Fruit fly (Drosophila melanogaster): ENCODE measurements around the gene CG32982.

The CG32982 gene

dm6 chr2L:9205133-9205615 lies 79.6 kb downstream of the CG32982 start (continued):
- TF ChIP-seq bab2 (GFP tag; optimal IDR thresholded peaks at IDR 0.05): no peak
- peak; percentile 49 for TF ChIP-seq Jarid2 (GFP tag; optimal IDR thresholded peaks at IDR 0.05)
- no peak for TF ChIP-seq wor (GFP tag; IDR thresholded peaks at IDR 0.05)
- no peak for TF ChIP-seq CG8359 (GFP tag; optimal IDR thresholded peaks at IDR 0.05; ENCODE audit: borderline replicate concordance)
- TF ChIP-seq CG4282 (GFP tag; optimal IDR thresholded peaks at IDR 0.05): no peak
- no peak for TF ChIP-seq ac (GFP tag; optimal IDR thresholded peaks at IDR 0.05)
- TF ChIP-seq vfl (GFP tag; optimal IDR thresholded peaks at IDR 0.05): no peak
- TF ChIP-seq CG2202 (tag; optimal IDR thresholded peaks at IDR 0.05): no peak
- peak; percentile 29 for TF ChIP-seq Deaf1 (tag; optimal IDR thresholded peaks at IDR 0.05)
- TF ChIP-seq CG10209 (GFP tag; optimal IDR thresholded peaks at IDR 0.05): no peak
- TF ChIP-seq chn (GFP tag; optimal IDR thresholded peaks at IDR 0.05): no peak
- TF ChIP-seq sqz (GFP tag; optimal IDR thresholded peaks at IDR 0.05): peak; percentile 73
- no peak for TF ChIP-seq Hr78 (GFP tag; optimal IDR thresholded peaks at IDR 0.05)
- no peak for TF ChIP-seq pnt (GFP tag; optimal IDR thresholded peaks at IDR 0.05)
- no peak for TF ChIP-seq CG5953 (GFP tag; IDR thresholded peaks at IDR 0.05)
- no peak for TF ChIP-seq Ravus (GFP tag; IDR thresholded peaks at IDR 0.05)
- TF ChIP-seq dmrt99B (tag; optimal IDR thresholded peaks at IDR 0.05): no peak
- TF ChIP-seq en (GFP tag; optimal IDR thresholded peaks at IDR 0.05): no peak
- no peak for TF ChIP-seq CG4820 (GFP tag; optimal IDR thresholded peaks at IDR 0.05)
- TF ChIP-seq Awh (GFP tag; IDR thresholded peaks at IDR 0.05): 0 out of 2 replicates have a peak, but pooled peaks have one; percentile 13
- no peak for TF ChIP-seq ken (GFP tag; IDR thresholded peaks at IDR 0.05)
- TF ChIP-seq klu (GFP tag; IDR thresholded peaks at IDR 0.05): no peak
- TF ChIP-seq CG6272 (GFP tag; IDR thresholded peaks at IDR 0.05): no peak
- TF ChIP-seq sim (GFP tag; IDR thresholded peaks at IDR 0.05): no peak
- TF ChIP-seq CkIIα-i1 (GFP tag; IDR thresholded peaks at IDR 0.05): no peak
- peak; percentile 51 for TF ChIP-seq scrt (GFP tag; optimal IDR thresholded peaks at IDR 0.05)
- no peak for TF ChIP-seq row (GFP tag; IDR thresholded peaks at IDR 0.05)
- TF ChIP-seq CG42726 (GFP tag; IDR thresholded peaks at IDR 0.05; ENCODE audit: partially characterized antibody): no peak
- TF ChIP-seq Mad (GFP tag; optimal IDR thresholded peaks at IDR 0.05): no peak
- TF ChIP-seq Spps (tag; optimal IDR thresholded peaks at IDR 0.05): no peak
- no peak for TF ChIP-seq CHES-1-like (GFP tag; optimal IDR thresholded peaks at IDR 0.05)
- TF ChIP-seq grn (GFP tag; optimal IDR thresholded peaks at IDR 0.05): peak; percentile 19
- TF ChIP-seq gsb-n (tag; optimal IDR thresholded peaks at IDR 0.05): no peak
- TF ChIP-seq toy (GFP tag; IDR thresholded peaks at IDR 0.05): no peak
- no peak for TF ChIP-seq Gsc (GFP tag; IDR thresholded peaks at IDR 0.05)
- TF ChIP-seq run (tag; optimal IDR thresholded peaks at IDR 0.05): no peak
- no peak for TF ChIP-seq MESR4 (GFP tag; optimal IDR thresholded peaks at IDR 0.05)
- TF ChIP-seq z (GFP tag; IDR thresholded peaks at IDR 0.05): no peak
- no peak for TF ChIP-seq ara (GFP tag; IDR thresholded peaks at IDR 0.05)
- TF ChIP-seq CG9609 (GFP tag; optimal IDR thresholded peaks at IDR 0.05): no peak
- TF ChIP-seq dimm (GFP tag; IDR thresholded peaks at IDR 0.05): no peak
- no peak for TF ChIP-seq CG30020 (tag; optimal IDR thresholded peaks at IDR 0.05)
- no peak for TF ChIP-seq nerfin-2 (GFP tag; IDR thresholded peaks at IDR 0.05; ENCODE audit: partially characterized antibody)
- peak; percentile 15 for TF ChIP-seq nau (GFP tag; optimal IDR thresholded peaks at IDR 0.05)
- TF ChIP-seq oc (tag; optimal IDR thresholded peaks at IDR 0.05): peak; percentile 2
- TF ChIP-seq CG15514 (GFP tag; optimal IDR thresholded peaks at IDR 0.05): no peak
- no peak for TF ChIP-seq org-1 (GFP tag; optimal IDR thresholded peaks at IDR 0.05)
- TF ChIP-seq Sry-β (GFP tag; optimal IDR thresholded peaks at IDR 0.05): no peak
- TF ChIP-seq Scr (GFP tag; IDR thresholded peaks at IDR 0.05; ENCODE audit: partially characterized antibody): no peak
- TF ChIP-seq stc (GFP tag; IDR thresholded peaks at IDR 0.05): peak; percentile 33; the same call in 1 of the 2 replicates
- TF ChIP-seq CG2116 (GFP tag; optimal IDR thresholded peaks at IDR 0.05): no peak

Data from whole organism, embryonic.